Fruit fly (Drosophila melanogaster): ENCODE data around the gene Edg78E.

Edg78E gene

DNA sequence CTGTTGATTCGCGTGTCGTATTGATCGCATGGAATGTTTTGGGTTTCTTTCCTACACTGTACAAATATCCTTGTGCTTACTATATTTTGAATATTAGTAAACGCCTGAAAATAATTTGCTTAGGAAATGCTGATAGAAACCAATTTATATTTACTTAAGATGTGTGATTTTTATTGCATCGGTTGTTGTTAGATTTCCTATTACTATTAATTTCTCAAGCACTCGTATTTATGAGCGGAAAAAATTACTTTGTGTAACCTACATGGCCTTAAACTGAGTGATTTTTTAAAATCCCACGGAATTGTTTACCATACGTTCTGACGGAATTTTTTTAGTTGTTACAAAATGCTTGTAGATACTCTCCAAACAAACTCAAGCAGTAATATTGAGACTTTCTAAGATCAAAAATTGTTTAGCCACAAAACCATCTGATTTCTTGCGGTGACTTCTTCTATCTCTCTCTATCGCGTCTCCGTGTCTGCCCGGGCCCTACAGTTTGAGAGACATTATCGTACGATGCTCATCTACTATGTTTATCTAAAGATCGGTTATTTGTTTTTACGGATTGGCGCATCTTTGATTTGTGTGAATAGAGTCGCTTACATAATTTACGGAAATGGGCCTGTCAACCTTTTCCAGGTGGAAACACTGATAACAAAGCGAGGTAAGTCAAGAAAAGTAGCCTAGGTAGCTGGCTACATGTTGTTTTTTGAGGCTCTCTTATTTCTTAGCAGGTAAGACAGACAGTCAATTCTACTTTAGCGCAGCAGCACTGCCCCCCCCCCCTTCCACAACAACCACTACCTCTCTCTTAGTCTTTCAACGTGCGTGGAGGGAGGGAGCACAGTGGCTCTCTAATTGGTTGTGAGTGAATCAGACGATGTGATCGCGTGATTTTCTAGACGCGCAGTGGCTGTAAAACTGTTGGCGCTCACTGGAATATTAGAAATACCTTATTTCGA lies 21.0 kb downstream of the Edg78E start:
- TF ChIP-seq CG12605 (GFP tag; IDR thresholded peaks at IDR 0.05) (0 out of 2 replicates have a peak, but pooled peaks have one; percentile 18), CG14655 (GFP tag; optimal IDR thresholded peaks at IDR 0.05) (no peak), CG8159 (tag; optimal IDR thresholded peaks at IDR 0.05) (peak; percentile 45), CG17806 (tag; optimal IDR thresholded peaks at IDR 0.05) (peak; percentile 19), Ets98B (GFP tag; IDR thresholded peaks at IDR 0.05) (peak; percentile 17; the same call in 1 of the 2 replicates), CG15710 (tag; optimal IDR thresholded peaks at IDR 0.05) (peak; percentile 5), D1 (tag; optimal IDR thresholded peaks at IDR 0.05) (no peak), Snoo (tag; optimal IDR thresholded peaks at IDR 0.05) (peak; percentile 12), CG9948 (tag; optimal IDR thresholded peaks at IDR 0.05) (peak; percentile 38)

DNA sequence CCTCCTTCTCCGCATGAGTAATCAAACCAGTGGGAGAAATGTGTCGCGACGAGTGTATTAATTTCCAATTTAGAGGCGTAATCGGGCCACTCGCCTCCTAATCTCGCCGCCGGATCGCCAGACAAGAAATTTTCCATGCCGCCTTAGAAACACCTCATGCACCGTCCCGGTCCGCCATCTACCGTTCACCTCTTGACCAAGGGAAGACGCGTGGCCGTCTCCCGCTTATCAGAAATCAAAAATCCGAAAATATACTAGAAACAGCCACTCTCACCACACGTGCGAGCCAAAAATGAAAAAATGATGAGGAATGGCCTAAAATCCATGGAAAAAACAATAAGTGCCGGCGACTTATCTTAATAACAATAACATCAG lies 21.7 kb downstream of the Edg78E start:
- TF ChIP-seq CG17806 (tag; optimal IDR thresholded peaks at IDR 0.05) (no peak), CG12605 (GFP tag; IDR thresholded peaks at IDR 0.05) (no peak), CG8159 (tag; optimal IDR thresholded peaks at IDR 0.05) (no peak), CG34367 (tag; optimal IDR thresholded peaks at IDR 0.05) (no peak), EcR (GFP tag; optimal IDR thresholded peaks at IDR 0.05) (no peak), Snoo (tag; optimal IDR thresholded peaks at IDR 0.05) (no peak), CG14655 (GFP tag; optimal IDR thresholded peaks at IDR 0.05) (no peak), D1 (tag; optimal IDR thresholded peaks at IDR 0.05) (no peak), CG4496 (GFP tag; IDR thresholded peaks at IDR 0.05) (no peak), CG13204 (GFP tag; optimal IDR thresholded peaks at IDR 0.05) (no peak), CG15710 (tag; optimal IDR thresholded peaks at IDR 0.05) (no peak), rn (GFP tag; IDR thresholded peaks at IDR 0.05) (no peak), gl (tag; optimal IDR thresholded peaks at IDR 0.05) (no peak)

DNA sequence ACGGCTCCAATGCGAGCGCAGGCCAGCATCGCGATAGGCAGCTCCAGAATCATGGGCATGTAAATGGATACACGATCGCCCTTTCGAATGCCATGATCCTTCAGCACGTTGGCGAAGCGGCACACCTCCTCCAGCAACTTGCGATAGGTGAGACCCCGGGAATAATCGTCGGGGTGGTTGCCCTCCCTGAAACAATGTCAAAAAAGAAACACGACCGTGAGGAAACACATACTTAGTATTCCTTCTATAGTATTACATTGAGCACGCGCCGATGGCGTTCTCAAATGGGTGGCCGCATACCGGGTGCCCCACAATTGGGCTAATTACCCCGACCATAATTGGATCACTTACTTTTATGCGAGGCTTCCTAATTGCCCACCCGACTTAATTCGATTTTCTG lies 24.1 kb downstream of the Edg78E start:
- no peak for TF ChIP-seq CG8301 (tag; optimal IDR thresholded peaks at IDR 0.05)
- no peak for TF ChIP-seq Snoo (tag; optimal IDR thresholded peaks at IDR 0.05)
- no peak for TF ChIP-seq CG14655 (GFP tag; optimal IDR thresholded peaks at IDR 0.05)
- no peak for TF ChIP-seq CG17806 (tag; optimal IDR thresholded peaks at IDR 0.05)
- TF ChIP-seq Pif1B (GFP tag; optimal IDR thresholded peaks at IDR 0.05): no peak
- TF ChIP-seq CG9948 (tag; optimal IDR thresholded peaks at IDR 0.05): no peak
- TF ChIP-seq CG8159 (tag; optimal IDR thresholded peaks at IDR 0.05): no peak
- no peak for TF ChIP-seq CG12605 (GFP tag; IDR thresholded peaks at IDR 0.05)
- TF ChIP-seq rn (GFP tag; IDR thresholded peaks at IDR 0.05): no peak
- TF ChIP-seq CG13204 (GFP tag; optimal IDR thresholded peaks at IDR 0.05): no peak
- TF ChIP-seq CG32121 (GFP tag; IDR thresholded peaks at IDR 0.05): no peak
- no peak for TF ChIP-seq Pif1A (GFP tag; optimal IDR thresholded peaks at IDR 0.05)
- no peak for TF ChIP-seq D1 (tag; optimal IDR thresholded peaks at IDR 0.05)
- TF ChIP-seq gl (tag; optimal IDR thresholded peaks at IDR 0.05): no peak
- TF ChIP-seq Ets98B (GFP tag; IDR thresholded peaks at IDR 0.05): no peak
- no peak for TF ChIP-seq CG10348 (GFP tag; IDR thresholded peaks at IDR 0.05)
- no peak for TF ChIP-seq CG4496 (GFP tag; IDR thresholded peaks at IDR 0.05)
- TF ChIP-seq fd96Ca (GFP tag; IDR thresholded peaks at IDR 0.05): no peak

DNA sequence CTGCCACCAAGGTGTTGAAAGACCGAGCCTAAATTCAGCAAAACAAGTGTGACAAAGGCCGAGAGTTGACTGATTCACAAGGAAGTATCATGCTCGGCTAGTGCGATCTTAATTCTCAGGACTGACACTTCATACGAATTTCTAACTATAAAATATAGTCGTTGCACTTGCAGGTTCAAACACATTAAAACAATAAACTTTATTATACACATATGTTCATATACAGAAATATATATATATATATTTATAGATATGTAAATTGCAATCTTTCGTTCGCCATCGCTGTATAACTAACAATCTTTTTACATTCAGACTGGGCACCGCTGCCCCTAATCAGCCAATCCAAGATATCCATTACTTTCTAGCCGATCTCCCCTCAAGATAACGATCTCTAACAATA lies 27.1 kb downstream of the Edg78E start, which contains the start of gene CG9389:
TSS of gene CG9389 (minus strand) at position 101 of the 400 bp plus-strand sequence.
- TF ChIP-seq rn (GFP tag; IDR thresholded peaks at IDR 0.05): no peak
- TF ChIP-seq gl (tag; optimal IDR thresholded peaks at IDR 0.05): no peak
- TF ChIP-seq CG8159 (tag; optimal IDR thresholded peaks at IDR 0.05): no peak
- no peak for TF ChIP-seq CG10348 (GFP tag; IDR thresholded peaks at IDR 0.05)
- no peak for TF ChIP-seq CG9948 (tag; optimal IDR thresholded peaks at IDR 0.05)
- TF ChIP-seq CG12605 (GFP tag; IDR thresholded peaks at IDR 0.05): no peak
- TF ChIP-seq CG17806 (tag; optimal IDR thresholded peaks at IDR 0.05): no peak
- TF ChIP-seq CG4496 (GFP tag; IDR thresholded peaks at IDR 0.05): no peak
- TF ChIP-seq Snoo (tag; optimal IDR thresholded peaks at IDR 0.05): no peak
- TF ChIP-seq CG8301 (tag; optimal IDR thresholded peaks at IDR 0.05): no peak
- TF ChIP-seq CG15710 (tag; optimal IDR thresholded peaks at IDR 0.05): no peak

DNA sequence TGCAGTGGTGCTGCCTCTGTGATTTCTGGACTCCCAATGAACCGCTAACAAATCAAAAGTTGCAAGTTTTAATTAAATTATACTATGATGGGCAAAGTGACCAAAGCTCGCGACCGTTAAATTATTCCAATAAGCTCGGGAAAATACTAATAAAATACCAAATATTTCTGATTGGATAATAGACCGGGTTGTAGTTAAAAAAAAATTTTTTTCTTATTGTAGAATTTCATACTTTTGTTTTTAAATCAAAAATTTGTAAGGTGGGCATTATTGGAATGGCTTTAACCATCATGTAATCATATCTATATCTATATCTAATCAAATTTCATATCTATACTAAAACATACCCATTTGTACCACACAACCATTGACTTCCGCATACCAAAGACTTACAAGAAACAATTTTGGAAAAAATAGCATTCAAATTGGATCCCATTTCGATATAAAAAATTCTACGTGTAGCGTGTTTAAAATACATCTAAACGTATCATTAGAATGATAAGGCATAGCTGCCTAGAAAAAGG lies 29.7 kb downstream of the Edg78E start, which contains the start of gene CG9391:
TSS of gene CG9391 (minus strand) at position 474 of the 524 bp plus-strand sequence.
- no peak for TF ChIP-seq D1 (tag; optimal IDR thresholded peaks at IDR 0.05)
- TF ChIP-seq CG10348 (GFP tag; IDR thresholded peaks at IDR 0.05): no peak
- no peak for TF ChIP-seq CG32121 (GFP tag; IDR thresholded peaks at IDR 0.05)

DNA sequence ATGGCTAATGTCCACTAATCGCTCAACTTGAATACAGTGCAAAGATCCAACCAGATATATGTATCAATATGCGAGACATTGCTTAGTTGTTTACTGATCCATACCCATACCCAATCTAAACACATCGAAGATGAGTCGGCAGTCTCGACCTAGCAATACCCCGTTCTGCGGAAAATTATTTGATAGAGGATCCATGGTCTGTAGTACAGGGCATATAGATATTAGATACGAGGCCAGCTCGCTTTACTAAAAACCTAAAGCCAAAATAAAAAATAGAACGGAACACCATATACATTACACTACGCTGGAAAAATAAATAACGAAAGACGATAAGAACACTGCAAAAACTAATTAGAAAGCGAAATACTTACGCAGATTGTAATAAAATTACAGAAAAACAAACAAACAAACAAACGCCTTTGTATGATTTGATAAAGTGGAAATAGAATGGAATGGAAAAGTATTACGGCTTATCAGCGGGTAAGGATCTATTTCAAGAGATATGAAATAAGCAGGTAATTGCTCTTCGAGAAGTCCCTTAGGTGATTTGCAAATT lies 31.4 kb downstream of the Edg78E start:
- TF ChIP-seq EcR (GFP tag; optimal IDR thresholded peaks at IDR 0.05) (no peak), CG32121 (GFP tag; IDR thresholded peaks at IDR 0.05) (no peak)
